Worm (Caenorhabditis elegans): Measurements from ENCODE around the gene K10H10.12.

- TF ChIP-seq sptf-1 (tag; optimal IDR thresholded peaks at IDR 0.05) (no peak), nhr-76 (tag; optimal IDR thresholded peaks at IDR 0.05) (no peak)
Measured at ce11 chrII:14511189-14511588, 5.0 kb upstream of the K10H10.12 start, which contains the start of gene K10H10.13.
